Fruit fly (Drosophila melanogaster): ENCODE results near the gene CG42750.
A peak's percentile ranks its signal among the peaks of the same experiment; 100 is the strongest.

Gene CG42750

DNA sequence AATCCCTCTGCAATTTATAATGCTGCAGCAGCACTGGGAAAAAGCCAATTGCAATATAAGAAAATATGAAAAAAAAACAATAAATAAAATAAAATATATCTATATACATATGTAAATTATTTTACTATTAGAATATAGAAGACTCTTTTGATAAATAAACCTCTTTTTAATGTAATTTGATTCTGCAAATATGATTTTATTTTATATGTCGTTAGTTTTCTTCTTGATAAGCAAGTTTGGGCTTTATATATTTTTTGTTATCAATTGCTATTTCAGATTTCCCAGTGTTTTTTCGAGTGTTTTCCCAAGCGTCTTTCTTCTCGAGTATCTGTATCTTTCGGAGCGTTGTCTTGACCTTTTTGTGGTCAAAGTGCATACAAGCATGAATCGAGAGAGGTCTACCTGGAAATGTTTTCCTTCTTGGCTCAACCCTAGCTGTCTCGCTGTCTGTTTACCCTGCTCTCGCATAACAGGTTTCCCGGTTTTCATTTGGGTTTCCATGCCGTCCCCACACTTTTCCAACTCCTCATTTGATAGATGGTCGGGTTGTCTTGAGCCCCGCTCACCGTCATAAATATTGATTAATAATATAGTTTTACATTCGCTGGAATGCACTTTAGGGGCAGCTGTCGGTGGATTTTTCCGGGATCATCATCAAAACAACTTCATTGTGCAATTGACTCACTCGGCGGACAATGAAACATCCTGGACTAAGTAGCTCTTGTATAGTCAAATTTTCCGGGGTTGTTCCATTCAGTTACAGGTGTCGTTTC is 29.7 kb upstream of the CG42750 start:
- TF ChIP-seq CG12769 (tag; optimal IDR thresholded peaks at IDR 0.05) (no peak), Ets65A (GFP tag) (no peak), MESR4 (GFP tag; optimal IDR thresholded peaks at IDR 0.05) (no peak), CG13894 (tag; optimal IDR thresholded peaks at IDR 0.05) (no peak), CG7271 (tag; optimal IDR thresholded peaks at IDR 0.05) (peak; percentile 64), CG13624 (GFP tag; optimal IDR thresholded peaks at IDR 0.05) (no peak), PHDP (tag; optimal IDR thresholded peaks at IDR 0.05) (peak; percentile 62), CG18011 (GFP tag; optimal IDR thresholded peaks at IDR 0.05) (no peak), CG4360 (GFP tag; IDR thresholded peaks at IDR 0.05) (0 out of 2 replicates have a peak, but pooled peaks have one; percentile 15), CG18619 (GFP tag; optimal IDR thresholded peaks at IDR 0.05) (no peak), jing (GFP tag; optimal IDR thresholded peaks at IDR 0.05) (no peak), croc (GFP tag; conservative IDR thresholded peaks at IDR 0.05) (peak; percentile 76), CG14050 (GFP tag; IDR thresholded peaks at IDR 0.05) (no peak), Gsc (GFP tag; IDR thresholded peaks at IDR 0.05) (no peak), h (optimal IDR thresholded peaks at IDR 0.05) (no peak), Lim3 (GFP tag; IDR thresholded peaks at IDR 0.05) (no peak), Fer3 (tag; optimal IDR thresholded peaks at IDR 0.05) (no peak), gem (tag; optimal IDR thresholded peaks at IDR 0.05) (peak; percentile 92), gt (GFP tag; IDR thresholded peaks at IDR 0.05) (0 out of 2 replicates have a peak, but pooled peaks have one; percentile 30), exex (tag; optimal IDR thresholded peaks at IDR 0.05) (no peak), ci (GFP tag; IDR thresholded peaks at IDR 0.05) (peak; percentile 5; the same call in 1 of the 3 replicates), CG3407 (GFP tag; optimal IDR thresholded peaks at IDR 0.05) (peak; percentile 48), toy (GFP tag; IDR thresholded peaks at IDR 0.05) (no peak), sna (GFP tag; IDR thresholded peaks at IDR 0.05; ENCODE audit: partially characterized antibody) (no peak), CG8388 (GFP tag; optimal IDR thresholded peaks at IDR 0.05) (peak; percentile 69), CG9437 (GFP tag; optimal IDR thresholded peaks at IDR 0.05) (peak; percentile 62), tna (GFP tag; IDR thresholded peaks at IDR 0.05; ENCODE audit: partially characterized antibody) (no peak), dysf (GFP tag; IDR thresholded peaks at IDR 0.05) (no peak; the same call in 2 of the 3 replicates), vfl (GFP tag; optimal IDR thresholded peaks at IDR 0.05) (no peak), BtbVII (GFP tag; optimal IDR thresholded peaks at IDR 0.05) (no peak), zf30C (GFP tag; optimal IDR thresholded peaks at IDR 0.05) (peak; percentile 92), CG10366 (GFP tag; IDR thresholded peaks at IDR 0.05) (no peak), CG6175 (GFP tag; IDR thresholded peaks at IDR 0.05) (no peak), stc (GFP tag; IDR thresholded peaks at IDR 0.05) (no peak), Sry-δ (GFP tag; optimal IDR thresholded peaks at IDR 0.05) (no peak), eve (GFP tag; optimal IDR thresholded peaks at IDR 0.05) (no peak), CG11085 (GFP tag; IDR thresholded peaks at IDR 0.05) (no peak), shn (GFP tag; optimal IDR thresholded peaks at IDR 0.05) (no peak), sug (tag; optimal IDR thresholded peaks at IDR 0.05) (no peak), gce (GFP tag; IDR thresholded peaks at IDR 0.05) (no peak), CG30403 (GFP tag; optimal IDR thresholded peaks at IDR 0.05) (peak; percentile 48), CG2116 (GFP tag; optimal IDR thresholded peaks at IDR 0.05) (peak; percentile 21), CG17912 (GFP tag; optimal IDR thresholded peaks at IDR 0.05) (no peak), tgo (GFP tag; IDR thresholded peaks at IDR 0.05) (peak; percentile 37; the same call in 1 of the 3 replicates), Dek (tag; optimal IDR thresholded peaks at IDR 0.05) (no peak), pan (optimal IDR thresholded peaks at IDR 0.05) (no peak), pan (GFP tag; optimal IDR thresholded peaks at IDR 0.05 in 1 of 2, IDR thresholded peaks at IDR 0.05 in 1 of 2) (no peak), p53 (GFP tag; optimal IDR thresholded peaks at IDR 0.05) (no peak), insv (GFP tag; optimal IDR thresholded peaks at IDR 0.05) (no peak), Opbp (GFP tag; IDR thresholded peaks at IDR 0.05; ENCODE audit: partially characterized antibody) (no peak), Bdp1 (GFP tag; optimal IDR thresholded peaks at IDR 0.05) (no peak)

All from whole organism, embryonic.